Worm (Caenorhabditis elegans): ENCODE data around the gene R04D3.3.
A peak's percentile ranks its signal among the peaks of the same experiment; 100 is the strongest.

R04D3.3 gene

DNA sequence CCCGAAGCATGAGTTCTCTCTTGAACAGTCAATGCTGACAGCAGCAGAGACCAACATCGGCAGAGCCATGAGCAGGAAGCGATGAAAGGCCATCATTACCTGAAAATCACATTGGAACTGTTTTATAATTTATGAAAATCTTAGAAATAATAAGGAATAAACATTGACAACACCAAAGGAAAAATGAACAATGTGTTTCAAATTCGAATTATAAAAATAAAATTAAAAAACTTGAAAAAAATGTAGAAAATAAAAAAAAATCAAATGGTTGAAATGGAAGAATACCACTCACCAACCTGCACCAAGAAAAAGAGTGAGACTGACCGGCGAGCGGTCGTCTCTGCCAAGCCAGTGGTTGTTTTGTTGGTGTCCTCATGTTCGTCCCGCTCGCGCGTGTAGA is at the start of gene R04D3.3:
Gene R04D3.3 (minus strand): TSS at position 101 of the 400 bp plus-strand sequence.
- TF ChIP-seq ceh-13 (GFP tag; optimal IDR thresholded peaks at IDR 0.05) = no peak
- no peak for TF ChIP-seq scrt-1 (GFP tag; IDR thresholded peaks at IDR 0.05)
- TF ChIP-seq aly-1 (tag; optimal IDR thresholded peaks at IDR 0.05) = no peak
- no peak for TF ChIP-seq sea-1 (GFP tag; conservative IDR thresholded peaks at IDR 0.05)
- TF ChIP-seq pes-1 (GFP tag; IDR thresholded peaks at IDR 0.05) = no peak
- no peak for TF ChIP-seq hmg-4 (GFP tag; optimal IDR thresholded peaks at IDR 0.05)
- no peak for TF ChIP-seq tbx-11 (GFP tag; IDR thresholded peaks at IDR 0.05)
- TF ChIP-seq tbx-37 (GFP tag; conservative IDR thresholded peaks at IDR 0.05) = no peak
- no peak for TF ChIP-seq ets-7 (tag; optimal IDR thresholded peaks at IDR 0.05)
- TF ChIP-seq B0310.2 (tag; optimal IDR thresholded peaks at IDR 0.05) = no peak
- TF ChIP-seq hnd-1 (tag; optimal IDR thresholded peaks at IDR 0.05) = no peak
- no peak for TF ChIP-seq hmbx-1 (tag; optimal IDR thresholded peaks at IDR 0.05)
- no peak for TF ChIP-seq tra-4 (tag; optimal IDR thresholded peaks at IDR 0.05)
- TF ChIP-seq ama-1 (optimal IDR thresholded peaks at IDR 0.05) = no peak

DNA sequence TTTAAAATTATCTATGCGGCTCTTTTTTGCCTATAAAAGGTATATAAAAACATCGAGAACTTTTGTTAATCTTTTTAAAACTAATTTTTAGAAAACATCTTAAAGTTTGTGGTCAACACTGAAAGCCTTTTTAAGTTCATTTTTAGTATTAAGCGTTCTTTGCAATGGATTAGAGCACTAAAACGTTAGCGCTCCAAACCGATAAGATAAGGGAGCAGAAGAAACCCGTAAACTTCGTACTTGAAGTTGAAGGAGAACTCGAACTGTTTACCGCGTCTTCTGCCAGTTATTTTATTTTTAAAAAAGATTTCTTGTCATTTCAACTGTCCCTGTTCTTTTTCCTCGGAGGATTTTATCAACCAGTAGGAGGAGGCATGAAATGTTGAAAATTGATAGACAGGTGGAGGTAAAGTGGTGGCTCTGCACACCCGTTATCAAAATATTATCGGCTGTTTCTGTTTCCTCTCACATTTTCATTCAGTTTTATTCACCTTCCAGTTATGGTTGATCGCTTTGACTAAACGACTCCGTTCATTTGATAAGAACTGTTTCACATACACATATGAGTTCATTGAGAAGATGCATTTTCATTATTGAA is 48.7 kb upstream of the R04D3.3 start:
- TF ChIP-seq aly-1 (tag; optimal IDR thresholded peaks at IDR 0.05) (no peak), hmbx-1 (tag; optimal IDR thresholded peaks at IDR 0.05) (no peak), hmg-4 (GFP tag; optimal IDR thresholded peaks at IDR 0.05) (no peak), ceh-36 (tag; optimal IDR thresholded peaks at IDR 0.05) (no peak), tbx-37 (GFP tag; conservative IDR thresholded peaks at IDR 0.05) (no peak), pes-1 (GFP tag; IDR thresholded peaks at IDR 0.05) (no peak)

DNA sequence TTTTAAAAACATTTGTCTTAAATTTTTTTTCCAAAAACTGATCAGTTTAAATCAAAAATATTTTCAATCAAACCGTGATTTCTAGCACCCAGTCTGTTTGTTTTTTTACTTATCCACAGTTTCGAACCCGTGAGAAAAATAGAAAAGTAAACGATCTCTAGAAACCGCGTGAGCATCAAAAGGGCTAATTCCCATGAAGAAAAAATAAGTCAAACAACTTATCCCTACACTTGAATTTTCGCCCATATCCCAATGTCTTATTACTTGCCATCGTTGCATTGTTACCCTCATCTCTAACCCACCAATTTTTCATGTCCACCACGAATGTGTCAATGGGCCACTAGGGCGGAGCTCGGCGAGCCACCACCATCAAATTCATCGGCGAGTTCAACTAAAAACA is 47.3 kb upstream of the R04D3.3 start, which contains the start of gene ptr-24:
Gene ptr-24 (plus strand): TSS at position 301 of the 400 bp plus-strand sequence.
- TF ChIP-seq tra-4 (tag; optimal IDR thresholded peaks at IDR 0.05) = no peak
- no peak for TF ChIP-seq tbx-37 (GFP tag; conservative IDR thresholded peaks at IDR 0.05)
- no peak for TF ChIP-seq sea-1 (GFP tag; conservative IDR thresholded peaks at IDR 0.05)
- TF ChIP-seq B0310.2 (tag; optimal IDR thresholded peaks at IDR 0.05) = no peak
- no peak for TF ChIP-seq ama-1 (optimal IDR thresholded peaks at IDR 0.05)
- no peak for TF ChIP-seq hnd-1 (tag; optimal IDR thresholded peaks at IDR 0.05)
- no peak for TF ChIP-seq aly-1 (tag; optimal IDR thresholded peaks at IDR 0.05)
- no peak for TF ChIP-seq ets-7 (tag; optimal IDR thresholded peaks at IDR 0.05)
- TF ChIP-seq pes-1 (GFP tag; IDR thresholded peaks at IDR 0.05) = no peak
- TF ChIP-seq flt-1 (GFP tag; IDR thresholded peaks at IDR 0.05) = no peak
- no peak for TF ChIP-seq scrt-1 (GFP tag; IDR thresholded peaks at IDR 0.05)
- no peak for TF ChIP-seq ceh-13 (GFP tag; optimal IDR thresholded peaks at IDR 0.05)
- TF ChIP-seq ceh-36 (tag; optimal IDR thresholded peaks at IDR 0.05) = no peak
- TF ChIP-seq hmg-4 (GFP tag; optimal IDR thresholded peaks at IDR 0.05) = no peak
- TF ChIP-seq hmbx-1 (tag; optimal IDR thresholded peaks at IDR 0.05) = no peak
- no peak for TF ChIP-seq F13C5.2 (tag; optimal IDR thresholded peaks at IDR 0.05)
- TF ChIP-seq tbx-11 (GFP tag; IDR thresholded peaks at IDR 0.05) = no peak

DNA sequence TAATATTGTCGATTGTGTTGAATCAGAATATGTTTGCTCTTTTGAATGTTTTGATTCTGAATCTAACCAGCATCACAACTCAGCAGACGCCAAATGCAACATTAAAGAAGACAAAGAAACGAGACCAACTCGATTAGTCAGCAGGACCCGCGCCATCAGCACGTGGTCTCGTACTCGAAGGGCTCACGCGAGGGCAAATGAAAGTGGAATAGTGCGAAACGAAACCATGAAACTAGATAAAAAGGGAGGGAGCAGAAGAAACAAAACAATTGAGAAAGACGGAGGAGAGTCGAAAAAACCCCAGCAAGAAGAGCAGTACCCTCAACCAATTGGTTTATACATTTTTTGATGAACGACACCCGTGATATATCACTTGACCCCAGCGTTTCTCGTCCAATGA is 46.6 kb upstream of the R04D3.3 start:
- TF ChIP-seq F13C5.2 (tag; optimal IDR thresholded peaks at IDR 0.05) (no peak), ceh-13 (GFP tag; optimal IDR thresholded peaks at IDR 0.05) (no peak), sea-1 (GFP tag; conservative IDR thresholded peaks at IDR 0.05) (no peak), ceh-36 (tag; optimal IDR thresholded peaks at IDR 0.05) (no peak), flt-1 (GFP tag; IDR thresholded peaks at IDR 0.05) (no peak), pes-1 (GFP tag; IDR thresholded peaks at IDR 0.05) (no peak), hmbx-1 (tag; optimal IDR thresholded peaks at IDR 0.05) (no peak), ets-7 (tag; optimal IDR thresholded peaks at IDR 0.05) (no peak), tbx-37 (GFP tag; conservative IDR thresholded peaks at IDR 0.05) (no peak), aly-1 (tag; optimal IDR thresholded peaks at IDR 0.05) (no peak), tbx-11 (GFP tag; IDR thresholded peaks at IDR 0.05) (no peak), B0310.2 (tag; optimal IDR thresholded peaks at IDR 0.05) (no peak), hmg-4 (GFP tag; optimal IDR thresholded peaks at IDR 0.05) (no peak), hnd-1 (tag; optimal IDR thresholded peaks at IDR 0.05) (no peak), ama-1 (optimal IDR thresholded peaks at IDR 0.05) (no peak), scrt-1 (GFP tag; IDR thresholded peaks at IDR 0.05) (no peak), tra-4 (tag; optimal IDR thresholded peaks at IDR 0.05) (no peak)

DNA sequence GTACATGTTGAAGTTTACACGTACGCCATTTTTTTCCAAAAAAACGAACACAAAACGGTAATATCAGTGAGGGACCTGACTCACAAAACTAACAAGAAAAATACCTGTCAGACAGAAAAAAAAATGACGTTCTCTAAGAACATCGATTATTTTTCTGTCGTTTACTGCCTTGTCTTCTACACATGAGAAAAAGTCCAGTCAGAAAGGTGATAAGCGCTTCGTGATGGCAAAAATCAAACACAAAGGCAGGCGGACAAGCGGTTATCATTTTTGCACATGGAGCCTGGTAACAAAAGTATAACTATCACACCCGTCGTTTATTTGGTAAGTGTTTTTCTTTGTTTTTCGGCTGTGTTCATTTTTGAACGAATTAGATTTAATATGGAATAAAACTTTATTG is 43.4 kb upstream of the R04D3.3 start, which contains the start of gene F46G10.4:
Gene F46G10.4 (plus strand): TSS at position 212 of the 400 bp plus-strand sequence.
- TF ChIP-seq tra-4 (tag; optimal IDR thresholded peaks at IDR 0.05) = no peak
- TF ChIP-seq hmg-4 (GFP tag; optimal IDR thresholded peaks at IDR 0.05) = no peak
- TF ChIP-seq ama-1 (optimal IDR thresholded peaks at IDR 0.05) = no peak
- no peak for TF ChIP-seq aly-1 (tag; optimal IDR thresholded peaks at IDR 0.05)
- TF ChIP-seq ceh-13 (GFP tag; optimal IDR thresholded peaks at IDR 0.05) = no peak
- no peak for TF ChIP-seq hmbx-1 (tag; optimal IDR thresholded peaks at IDR 0.05)
- no peak for TF ChIP-seq pes-1 (GFP tag; IDR thresholded peaks at IDR 0.05)
- TF ChIP-seq ets-7 (tag; optimal IDR thresholded peaks at IDR 0.05) = no peak
- TF ChIP-seq tbx-11 (GFP tag; IDR thresholded peaks at IDR 0.05) = no peak
- no peak for TF ChIP-seq scrt-1 (GFP tag; IDR thresholded peaks at IDR 0.05)
- TF ChIP-seq sea-1 (GFP tag; conservative IDR thresholded peaks at IDR 0.05) = no peak
- no peak for TF ChIP-seq hnd-1 (tag; optimal IDR thresholded peaks at IDR 0.05)
- no peak for TF ChIP-seq ceh-36 (tag; optimal IDR thresholded peaks at IDR 0.05)
- no peak for TF ChIP-seq F13C5.2 (tag; optimal IDR thresholded peaks at IDR 0.05)
- no peak for TF ChIP-seq B0310.2 (tag; optimal IDR thresholded peaks at IDR 0.05)
- no peak for TF ChIP-seq tbx-37 (GFP tag; conservative IDR thresholded peaks at IDR 0.05)

DNA sequence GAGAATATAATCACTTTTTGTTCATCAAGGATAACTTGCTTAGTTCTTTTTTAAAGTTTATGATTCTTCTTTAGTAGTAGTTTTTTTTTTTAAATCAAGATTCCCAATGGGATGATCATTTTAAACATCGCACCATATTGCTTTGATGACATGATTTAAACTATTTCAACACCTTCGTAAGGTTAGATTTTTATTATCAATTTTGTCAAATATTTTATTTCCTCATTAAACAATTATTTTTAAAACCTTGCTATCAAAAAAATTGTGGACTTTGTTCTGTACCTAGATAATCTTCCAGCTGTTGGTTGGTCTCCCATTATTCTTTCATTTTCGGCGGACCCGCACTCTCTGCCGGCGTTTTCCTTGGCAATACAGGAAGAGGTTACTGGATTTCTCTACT is 41.0 kb upstream of the R04D3.3 start, which contains the start of gene sir-2.3:
Gene sir-2.3 (plus strand): TSS at position 301 of the 400 bp plus-strand sequence.
- TF ChIP-seq hmbx-1 (tag; optimal IDR thresholded peaks at IDR 0.05) (no peak), ama-1 (optimal IDR thresholded peaks at IDR 0.05) (no peak), ceh-36 (tag; optimal IDR thresholded peaks at IDR 0.05) (no peak), ceh-13 (GFP tag; optimal IDR thresholded peaks at IDR 0.05) (no peak), pes-1 (GFP tag; IDR thresholded peaks at IDR 0.05) (no peak), B0310.2 (tag; optimal IDR thresholded peaks at IDR 0.05) (no peak), tra-4 (tag; optimal IDR thresholded peaks at IDR 0.05) (no peak), tbx-37 (GFP tag; conservative IDR thresholded peaks at IDR 0.05) (no peak), F13C5.2 (tag; optimal IDR thresholded peaks at IDR 0.05) (no peak), tbx-11 (GFP tag; IDR thresholded peaks at IDR 0.05) (no peak), sea-1 (GFP tag; conservative IDR thresholded peaks at IDR 0.05) (no peak)

DNA sequence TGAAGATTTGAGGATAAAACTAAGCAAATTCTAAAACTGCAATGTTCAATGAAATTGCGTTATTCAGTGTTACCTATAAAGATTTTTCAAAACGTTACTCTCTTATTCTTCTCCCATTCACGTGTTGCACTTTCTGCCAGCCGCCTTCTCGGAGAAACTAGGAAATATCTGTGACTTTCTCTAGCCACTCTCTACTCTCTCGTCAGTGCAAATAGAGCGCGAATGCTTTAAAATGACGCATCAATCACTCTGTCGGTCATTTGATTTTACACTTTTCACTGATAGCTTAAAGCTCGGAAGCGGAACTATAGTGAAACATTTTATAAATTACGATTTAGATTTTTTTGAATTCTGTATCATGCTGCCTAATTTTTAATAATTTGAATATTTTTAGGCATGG is 38.4 kb upstream of the R04D3.3 start:
- TF ChIP-seq hnd-1 (tag; optimal IDR thresholded peaks at IDR 0.05) = no peak
- peak; percentile 23 for TF ChIP-seq F13C5.2 (tag; optimal IDR thresholded peaks at IDR 0.05)
